Fruit fly (Drosophila melanogaster) whole organism, embryonic: ENCODE measurements around the gene Pif1.

Source experiments
- CG10959 ChIP-seq: fragments of 200-800 bp; sonication (Bioruptor generic); IDR thresholded peaks from 2 replicates; pipeline ENCODE4 v1.3.6; 2022; ENCODE audit warnings: missing biosample characterization, missing genetic modification characterization
- CG11695 ChIP-seq: fragments of 200-800 bp; sonication (Bioruptor generic); IDR thresholded peaks from 3 replicates; pipeline ENCODE4 v1.3.6; 2022; ENCODE audit warnings: missing biosample characterization, missing genetic modification characterization
- CG1233 ChIP-seq: fragments of 200-800 bp; sonication (Bioruptor generic); optimal IDR thresholded peaks from 4 replicates; lab custom pipeline; 2018; ENCODE audit warnings: missing biosample characterization, mild to moderate bottlenecking, missing genetic modification characterization
- CG14441 ChIP-seq: fragments of 200-800 bp; sonication (Bioruptor generic); IDR thresholded peaks from 2 replicates; pipeline ENCODE4 v1.3.6; 2022; ENCODE audit warnings: missing biosample characterization, missing genetic modification characterization
- CG14667 ChIP-seq: fragments of 200-800 bp; sonication (Bioruptor generic); IDR thresholded peaks from 2 replicates; pipeline ENCODE4 v1.3.6; 2022; ENCODE audit warnings: missing biosample characterization, missing genetic modification characterization
- CG14860 ChIP-seq: fragments of 200-800 bp; sonication (Bioruptor generic); IDR thresholded peaks from 3 replicates; pipeline ENCODE4 v1.3.6; 2022; ENCODE audit warnings: missing biosample characterization, missing genetic modification characterization; ENCODE audit not compliant: partially characterized antibody
- CG15479 ChIP-seq: fragments of 200-800 bp; sonication (Bioruptor generic); optimal IDR thresholded peaks from 3 replicates; lab custom pipeline; 2019; ENCODE audit warnings: missing biosample characterization, mild to moderate bottlenecking, missing genetic modification characterization, moderate library complexity
- CG15601 ChIP-seq: fragments of 200-800 bp; sonication (Bioruptor generic); optimal IDR thresholded peaks from 3 replicates; lab custom pipeline; 2019; ENCODE audit warnings: missing biosample characterization, mild to moderate bottlenecking, missing genetic modification characterization, moderate library complexity
- CG1602 ChIP-seq: fragments of 200-800 bp; sonication (Bioruptor generic); optimal IDR thresholded peaks from 3 replicates; lab custom pipeline; 2016; ENCODE audit warnings: missing biosample characterization, missing genetic modification characterization
- CG1647 ChIP-seq: fragments of 200-800 bp; sonication (Bioruptor generic); optimal IDR thresholded peaks from 3 replicates; lab custom pipeline; 2016; ENCODE audit warnings: missing biosample characterization, missing genetic modification characterization
- CG17328 ChIP-seq: fragments of 200-800 bp; sonication (Bioruptor generic); IDR thresholded peaks from 2 replicates; pipeline ENCODE4 v1.3.6; 2022; ENCODE audit warnings: missing biosample characterization, missing genetic modification characterization
- CG18011 ChIP-seq: fragments of 200-800 bp; sonication (Bioruptor generic); optimal IDR thresholded peaks from 2 replicates; lab custom pipeline; 2017; ENCODE audit warnings: missing biosample characterization, missing genetic modification characterization, mild to moderate bottlenecking, moderate library complexity, missing genotype
- CG18476 ChIP-seq: fragments of 200-800 bp; sonication (Bioruptor generic); optimal IDR thresholded peaks from 2 replicates; lab custom pipeline; 2016; ENCODE audit warnings: missing biosample characterization, mild to moderate bottlenecking, missing genetic modification characterization
- CG2116 ChIP-seq: fragments of 200-800 bp; sonication (Bioruptor generic); optimal IDR thresholded peaks from 3 replicates; lab custom pipeline; 2018; ENCODE audit warnings: missing biosample characterization, mild to moderate bottlenecking, missing genetic modification characterization
- CG2875 ChIP-seq: fragments of 200-800 bp; sonication (Bioruptor generic); optimal IDR thresholded peaks from 2 replicates; lab custom pipeline; 2017; ENCODE audit warnings: missing biosample characterization, mild to moderate bottlenecking, missing genetic modification characterization, missing genetic modification reagents
- CG31224 ChIP-seq: fragments of 200-800 bp; sonication (Bioruptor generic); IDR thresholded peaks from 2 replicates; pipeline ENCODE4 v1.3.6; 2022; ENCODE audit warnings: missing biosample characterization, missing genetic modification characterization
- CG4617 ChIP-seq: fragments of 200-800 bp; sonication (Bioruptor generic); optimal IDR thresholded peaks from 3 replicates; lab custom pipeline; 2016; ENCODE audit warnings: missing biosample characterization, missing genetic modification characterization, borderline replicate concordance
- CG4707 ChIP-seq: fragments of 200-800 bp; sonication (Bioruptor generic); optimal IDR thresholded peaks from 2 replicates; lab custom pipeline; 2018; ENCODE audit warnings: missing biosample characterization, mild to moderate bottlenecking, missing genetic modification characterization, moderate library complexity
- CG6175 ChIP-seq: fragments of 200-800 bp; sonication (Bioruptor generic); IDR thresholded peaks from 3 replicates; pipeline ENCODE4 v1.3.6; 2022; ENCODE audit warnings: missing biosample characterization, missing genetic modification characterization
- CHES-1-like ChIP-seq: fragments of 200-800 bp; sonication (Bioruptor generic); optimal IDR thresholded peaks from 2 replicates; lab custom pipeline; 2016; ENCODE audit warnings: missing biosample characterization, missing genetic modification characterization
- CTCF ChIP-seq: fragments of 200-800 bp; sonication (Bioruptor generic); optimal IDR thresholded peaks from 2 replicates; lab custom pipeline; 2017; ENCODE audit warnings: missing biosample characterization, mild to moderate bottlenecking, missing genetic modification characterization, moderate library complexity
- CrebB ChIP-seq: fragments of 200-800 bp; sonication (Bioruptor generic); optimal IDR thresholded peaks from 3 replicates; lab custom pipeline; 2018; ENCODE audit warnings: missing biosample characterization, mild to moderate bottlenecking, missing genetic modification characterization
- Dfd ChIP-seq, 2 experiments: fragments of >200 bp; optimal IDR thresholded peaks; 2 replicates each; lab custom pipeline; 2017; ENCODE audit warnings: missing biosample characterization in 2 of 2, missing genetic modification characterization in 2 of 2
- Ets65A ChIP-seq: fragments of 200-800 bp; sonication (Bioruptor generic); peaks from one replicate; lab custom pipeline; 2016; ENCODE audit warnings: missing biosample characterization, missing genetic modification characterization
- Mrtf ChIP-seq: fragments of 200-800 bp; sonication (Bioruptor generic); IDR thresholded peaks from 3 replicates; pipeline ENCODE4 v1.3.6; 2022; ENCODE audit warnings: missing biosample characterization, missing genetic modification characterization
- Myb ChIP-seq: fragments of 200-800 bp; sonication (Bioruptor generic); optimal IDR thresholded peaks from 2 replicates; lab custom pipeline; 2016; ENCODE audit warnings: missing biosample characterization, missing genetic modification characterization
- NC2β ChIP-seq: fragments of 200-800 bp; sonication (Bioruptor generic); optimal IDR thresholded peaks from 2 replicates; lab custom pipeline; 2016; ENCODE audit warnings: missing biosample characterization, missing genetic modification characterization
- Oaz ChIP-seq: fragments of 200-800 bp; sonication (Bioruptor generic); IDR thresholded peaks from 2 replicates; pipeline ENCODE4 v1.3.6; 2022; ENCODE audit warnings: missing biosample characterization, missing genetic modification characterization
- Scr ChIP-seq: fragments of 200-800 bp; sonication (Bioruptor generic); IDR thresholded peaks from 2 replicates; pipeline ENCODE4 v1.3.6; 2022; ENCODE audit warnings: missing biosample characterization, missing genetic modification characterization; ENCODE audit not compliant: partially characterized antibody
- Six4 ChIP-seq: fragments of 200-800 bp; sonication (Bioruptor generic); optimal IDR thresholded peaks from 2 replicates; lab custom pipeline; 2016; ENCODE audit warnings: missing biosample characterization, missing genetic modification characterization
- Trl ChIP-seq, 3 experiments: fragments of >200 bp in 2 of 3; fragments of 200-800 bp in 1 of 3; sonication (Bioruptor generic) in 1 of 3; optimal IDR thresholded peaks; 2 replicates in 1 of 3; 3 replicates in 2 of 3; lab custom pipeline; 2016 to 2017; ENCODE audit warnings: missing biosample characterization in 1 of 3, missing genetic modification characterization in 1 of 3
- al ChIP-seq: fragments of 200-800 bp; sonication (Bioruptor generic); IDR thresholded peaks from 2 replicates; pipeline ENCODE4 v1.3.6; 2022; ENCODE audit warnings: missing biosample characterization, missing genetic modification characterization
- chif ChIP-seq, 2 experiments: fragments of 200-800 bp; sonication (Bioruptor generic); optimal IDR thresholded peaks; 3 replicates each; lab custom pipeline; 2016; ENCODE audit warnings: missing biosample characterization in 2 of 2, missing genetic modification characterization in 2 of 2
- dati ChIP-seq: fragments of 200-800 bp; sonication (Bioruptor generic); IDR thresholded peaks from 2 replicates; pipeline ENCODE4 v1.3.6; 2022; ENCODE audit warnings: missing biosample characterization, missing genetic modification characterization
- fd102C ChIP-seq: fragments of 200-800 bp; sonication (Bioruptor generic); optimal IDR thresholded peaks from 2 replicates; lab custom pipeline; 2018; ENCODE audit warnings: missing biosample characterization, mild to moderate bottlenecking, missing genetic modification characterization, moderate library complexity
- fd96Cb ChIP-seq: fragments of 200-800 bp; sonication (Bioruptor generic); optimal IDR thresholded peaks from 2 replicates; lab custom pipeline; 2018; ENCODE audit warnings: missing biosample characterization, mild to moderate bottlenecking, missing genetic modification characterization, moderate library complexity
- gt ChIP-seq: fragments of 200-800 bp; sonication (Bioruptor generic); IDR thresholded peaks from 2 replicates; pipeline ENCODE4 v1.3.6; 2022; ENCODE audit warnings: missing biosample characterization, missing genetic modification characterization
- h ChIP-seq: fragments of >200 bp; optimal IDR thresholded peaks from 2 replicates; lab custom pipeline; 2017
- hb ChIP-seq: fragments of 200-800 bp; sonication (Bioruptor generic); IDR thresholded peaks from 3 replicates; pipeline ENCODE4 v1.3.6; 2022; ENCODE audit warnings: missing biosample characterization, missing genetic modification characterization; ENCODE audit not compliant: partially characterized antibody
- kay ChIP-seq: fragments of 200-800 bp; sonication (Bioruptor generic); optimal IDR thresholded peaks from 2 replicates; lab custom pipeline; 2016; ENCODE audit warnings: missing biosample characterization, missing genetic modification characterization
- lov ChIP-seq, 2 experiments: fragments of 200-800 bp in 1 of 2; fragments of >200 bp in 1 of 2; sonication (Bioruptor generic) in 1 of 2; IDR thresholded peaks in 1 of 2; optimal IDR thresholded peaks in 1 of 2; 2 replicates in 1 of 2; 3 replicates in 1 of 2; pipeline versions ENCODE4 v1.3.6 to Lab custom; 2017 to 2022; ENCODE audit warnings: missing biosample characterization in 1 of 2, missing genetic modification characterization in 1 of 2
- nom ChIP-seq: fragments of 200-800 bp; sonication (Bioruptor generic); optimal IDR thresholded peaks from 2 replicates; lab custom pipeline; 2017; ENCODE audit warnings: missing biosample characterization, missing genetic modification characterization, mild to moderate bottlenecking, moderate library complexity, missing genetic modification reagents
- oc ChIP-seq: fragments of 200-800 bp; sonication (Bioruptor generic); optimal IDR thresholded peaks from 2 replicates; lab custom pipeline; 2018; ENCODE audit warnings: missing biosample characterization, mild to moderate bottlenecking, missing genetic modification characterization, moderate library complexity
- org-1 ChIP-seq: fragments of 200-800 bp; sonication (Bioruptor generic); optimal IDR thresholded peaks from 2 replicates; lab custom pipeline; 2017; ENCODE audit warnings: missing biosample characterization, missing genetic modification characterization
- pita ChIP-seq: fragments of 200-800 bp; sonication (Bioruptor generic); optimal IDR thresholded peaks from 2 replicates; lab custom pipeline; 2017; ENCODE audit warnings: missing biosample characterization, mild to moderate bottlenecking, missing genetic modification characterization
- scrt ChIP-seq: fragments of 200-800 bp; sonication (Bioruptor generic); optimal IDR thresholded peaks from 2 replicates; lab custom pipeline; 2018; ENCODE audit warnings: missing biosample characterization, mild to moderate bottlenecking, missing genetic modification characterization, moderate library complexity
- slbo ChIP-seq: fragments of 200-800 bp; sonication (Bioruptor generic); IDR thresholded peaks from 2 replicates; pipeline ENCODE4 v1.3.6; 2022; ENCODE audit warnings: missing biosample characterization, missing genetic modification characterization
- sqz ChIP-seq: fragments of 200-800 bp; sonication (Bioruptor generic); optimal IDR thresholded peaks from 3 replicates; lab custom pipeline; 2018; ENCODE audit warnings: missing biosample characterization, mild to moderate bottlenecking, missing genetic modification characterization
- sug ChIP-seq: fragments of 200-800 bp; optimal IDR thresholded peaks from 2 replicates; lab custom pipeline; 2019; ENCODE audit warnings: missing biosample characterization, mild to moderate bottlenecking, missing genetic modification characterization, moderate library complexity
- tna ChIP-seq: fragments of 200-800 bp; sonication (Bioruptor generic); IDR thresholded peaks from 2 replicates; pipeline ENCODE4 v1.3.6; 2022; ENCODE audit warnings: missing biosample characterization, missing genetic modification characterization; ENCODE audit not compliant: partially characterized antibody
- vnd ChIP-seq: fragments of 200-800 bp; sonication (Bioruptor generic); IDR thresholded peaks from 3 replicates; pipeline ENCODE4 v1.3.6; 2022; ENCODE audit warnings: missing biosample characterization, missing genetic modification characterization; ENCODE audit not compliant: partially characterized antibody
- yki ChIP-seq: fragments of >200 bp; optimal IDR thresholded peaks from 3 replicates; lab custom pipeline; 2018

Pif1 gene

dm6 chr2L:3469869-3470268 lies at the start of gene Pif1, which contains the start of gene CG31776 (continued):
- no peak for TF ChIP-seq CG4617 (GFP tag; lab: Kevin White, UChicago)
- TF ChIP-seq CG14860 (GFP tag; lab: Robert Waterston, UW): peak; percentile 63; the same call in 2 of the 3 replicates
- no peak for TF ChIP-seq CG31224 (GFP tag; lab: Robert Waterston, UW)
- no peak for TF ChIP-seq fd102C (GFP tag; lab: Kevin White, UChicago)
- TF ChIP-seq CG1233 (GFP tag; lab: Kevin White, UChicago): no peak
- no peak for TF ChIP-seq Dfd (GFP tag; optimal IDR thresholded peaks at IDR 0.05; lab: Kevin White, UChicago)
- TF ChIP-seq CG18476 (GFP tag; lab: Kevin White, UChicago): no peak
- no peak for TF ChIP-seq h (lab: Kevin White, UChicago)
- peak; percentile 83 for TF ChIP-seq Scr
- no peak for TF ChIP-seq kay (GFP tag; lab: Kevin White, UChicago)
- no peak for TF ChIP-seq CG17328
- no peak for TF ChIP-seq Ets65A
- peak; percentile 93 for TF ChIP-seq CG2116 (GFP tag; lab: Kevin White, UChicago)
- no peak for TF ChIP-seq CG6175 (GFP tag; lab: Robert Waterston, UW)
- no peak for TF ChIP-seq CG14667 (GFP tag; lab: Robert Waterston, UW)
- TF ChIP-seq tna (GFP tag; lab: Robert Waterston, UW): peak; percentile 73
- peak; percentile 64; the same call in 2 of the 3 replicates for TF ChIP-seq vnd (GFP tag; lab: Robert Waterston, UW)
- TF ChIP-seq CG14441 (GFP tag; lab: Robert Waterston, UW): no peak
- no peak for TF ChIP-seq CG15479
- peak; percentile 75; the same call in 2 of the 3 replicates for TF ChIP-seq hb (GFP tag; lab: Robert Waterston, UW)
- no peak for TF ChIP-seq chif (GFP tag; optimal IDR thresholded peaks at IDR 0.05; lab: Kevin White, UChicago)
- TF ChIP-seq CG1647 (GFP tag; lab: Kevin White, UChicago): no peak
- TF ChIP-seq CrebB (tag; lab: Kevin White, UChicago): no peak
- no peak for TF ChIP-seq CG15601
- no peak for TF ChIP-seq fd96Cb (tag; lab: Kevin White, UChicago)
- no peak for TF ChIP-seq CG4707 (GFP tag; lab: Kevin White, UChicago)
- TF ChIP-seq dati (GFP tag; lab: Robert Waterston, UW): no peak
- TF ChIP-seq Myb (GFP tag; lab: Kevin White, UChicago): peak; percentile 99
- TF ChIP-seq gt (GFP tag; lab: Robert Waterston, UW): no peak
- peak; percentile 69 for TF ChIP-seq pita (GFP tag; lab: Kevin White, UChicago)
- TF ChIP-seq sug (tag; lab: Kevin White, UChicago): peak; percentile 12
- TF ChIP-seq lov (optimal IDR thresholded peaks at IDR 0.05; lab: Kevin White, UChicago): no peak
- no peak for TF ChIP-seq lov (GFP tag; IDR thresholded peaks at IDR 0.05; lab: Robert Waterston, UW)
- TF ChIP-seq CG2875 (GFP tag; lab: Kevin White, UChicago): no peak
- no peak for TF ChIP-seq Trl (optimal IDR thresholded peaks at IDR 0.05; lab: Kevin White, UChicago)
- TF ChIP-seq Trl (GFP tag; optimal IDR thresholded peaks at IDR 0.05; lab: Kevin White, UChicago): no peak
- no peak for TF ChIP-seq CG10959 (GFP tag; lab: Robert Waterston, UW)
- peak; percentile 69 for TF ChIP-seq CTCF (GFP tag; lab: Kevin White, UChicago)
- TF ChIP-seq CG1602: no peak
- no peak for TF ChIP-seq yki (lab: Kevin White, UChicago)
- no peak for TF ChIP-seq nom
- TF ChIP-seq Mrtf (GFP tag; lab: Robert Waterston, UW): no peak
- TF ChIP-seq CHES-1-like (GFP tag; lab: Kevin White, UChicago): no peak
- TF ChIP-seq org-1 (GFP tag; lab: Kevin White, UChicago): no peak
- TF ChIP-seq al (GFP tag; lab: Robert Waterston, UW): no peak
- TF ChIP-seq NC2β (GFP tag; lab: Kevin White, UChicago): no peak
- no peak for TF ChIP-seq Six4 (GFP tag; lab: Kevin White, UChicago)
- no peak for TF ChIP-seq Oaz (GFP tag; lab: Robert Waterston, UW)
- TF ChIP-seq CG18011 (GFP tag; lab: Kevin White, UChicago): no peak
- TF ChIP-seq scrt (GFP tag; lab: Kevin White, UChicago): no peak
- TF ChIP-seq sqz (GFP tag; lab: Kevin White, UChicago): no peak
- no peak for TF ChIP-seq slbo (GFP tag; lab: Robert Waterston, UW)
- TF ChIP-seq CG11695 (GFP tag; lab: Robert Waterston, UW): no peak
- no peak for TF ChIP-seq oc (tag; lab: Kevin White, UChicago)
